Worm (Caenorhabditis elegans) whole organism, midembryonic: ENCODE data around the gene T10B10.8.

Experiments used
- T22C8.4 ChIP-seq: fragments of 200-800 bp; sonication (Bioruptor generic); IDR thresholded peaks from 2 replicates; pipeline ENCODE4 v1.3.6; 2022; ENCODE audit warnings: missing genetic modification characterization, missing compliant biosample characterization
- flt-1 ChIP-seq: fragments of 200-800 bp; sonication (Bioruptor generic); IDR thresholded peaks from 2 replicates; pipeline ENCODE4 v1.3.6; 2022; ENCODE audit warnings: missing genetic modification characterization, missing compliant biosample characterization
- klf-2 ChIP-seq: fragments of 200-800 bp; sonication (Bioruptor generic); conservative IDR thresholded peaks from 2 replicates; pipeline ENCODE4 v1.3.6; 2022; ENCODE audit warnings: missing genetic modification reagents, missing genetic modification characterization, missing compliant biosample characterization
- ref-1 ChIP-seq: fragments of 200-800 bp; sonication (Bioruptor generic); conservative IDR thresholded peaks from 2 replicates; pipeline ENCODE4 v1.3.6; 2022; ENCODE audit warnings: missing genetic modification reagents, missing genetic modification characterization, missing compliant biosample characterization
- ztf-29 ChIP-seq: fragments of 200-800 bp; sonication (Bioruptor generic); IDR thresholded peaks from 2 replicates; pipeline ENCODE4 v1.3.6; 2022; ENCODE audit warnings: missing genetic modification reagents, missing genetic modification characterization, missing compliant biosample characterization

ce11 chrX:15159362-15159761 is 6.7 kb downstream of the T10B10.8 start:
- TF ChIP-seq klf-2 (GFP tag; lab: Robert Waterston, UW) (no peak), flt-1 (GFP tag; lab: Robert Waterston, UW) (no peak), ztf-29 (no peak), ref-1 (GFP tag; lab: Robert Waterston, UW) (no peak), T22C8.4 (no peak)
